Worm (Caenorhabditis elegans): ENCODE results near the gene T24A6.1.
"Not testable (repeated sequence)": the region's sequence is repeated elsewhere in the genome, so short reads cannot be mapped to it uniquely, and the experiment has no call there.

T24A6.1 gene

ce11 chrV:3552740-3553469, 5.9 kb upstream of the T24A6.1 start, which contains the start of gene T24A6.20:
Gene T24A6.20 (plus strand): TSS chrV:3553134.
- TF ChIP-seq elt-1 (tag; optimal IDR thresholded peaks at IDR 0.05) (no peak), nhr-67 (tag; optimal IDR thresholded peaks at IDR 0.05) (no peak), egl-27 (tag; optimal IDR thresholded peaks at IDR 0.05) (no peak), unc-39 (tag; optimal IDR thresholded peaks at IDR 0.05) (no peak), nhr-11 (tag; optimal IDR thresholded peaks at IDR 0.05) (no peak), hmg-11 (tag; optimal IDR thresholded peaks at IDR 0.05) (no peak), ztf-4 (tag; optimal IDR thresholded peaks at IDR 0.05) (no peak), zag-1 (tag; optimal IDR thresholded peaks at IDR 0.05) (no peak), elt-2 (tag; optimal IDR thresholded peaks at IDR 0.05) (peak; percentile 78), fos-1 (tag; optimal IDR thresholded peaks at IDR 0.05) (no peak), lin-39 (tag; optimal IDR thresholded peaks at IDR 0.05) (no peak), pqm-1 (tag; optimal IDR thresholded peaks at IDR 0.05) (peak; percentile 17)

ce11 chrV:3554869-3555268, 4.0 kb upstream of the T24A6.1 start, which contains the start of gene grl-29:
Gene grl-29 (minus strand): TSS chrV:3555236.
- TF ChIP-seq unc-62 (GFP tag; optimal IDR thresholded peaks at IDR 0.05) (no peak), ama-1 (optimal IDR thresholded peaks at IDR 0.05) (no peak), ceh-28 (tag; optimal IDR thresholded peaks at IDR 0.05) (no peak), lsy-12 (tag; optimal IDR thresholded peaks at IDR 0.05) (no peak), fkh-2 (tag; optimal IDR thresholded peaks at IDR 0.05) (no peak), jun-1 (tag; optimal IDR thresholded peaks at IDR 0.05) (no peak), nhr-43 (tag; optimal IDR thresholded peaks at IDR 0.05; ENCODE audit: poor library complexity, severe bottlenecking) (no peak), elt-2 (tag; optimal IDR thresholded peaks at IDR 0.05) (no peak), lin-39 (tag; optimal IDR thresholded peaks at IDR 0.05) (no peak), nhr-12 (tag; optimal IDR thresholded peaks at IDR 0.05) (no peak), fos-1 (tag; optimal IDR thresholded peaks at IDR 0.05) (no peak), hmg-11 (tag; optimal IDR thresholded peaks at IDR 0.05) (no peak), egl-27 (tag; optimal IDR thresholded peaks at IDR 0.05) (no peak), zag-1 (tag; optimal IDR thresholded peaks at IDR 0.05) (no peak), nfya-1 (tag; optimal IDR thresholded peaks at IDR 0.05; ENCODE audit: insufficient read depth) (no peak), ztf-4 (tag; optimal IDR thresholded peaks at IDR 0.05) (no peak), R02D3.7 (tag; optimal IDR thresholded peaks at IDR 0.05) (no peak), nhr-11 (tag; optimal IDR thresholded peaks at IDR 0.05) (no peak), lin-15B (tag; optimal IDR thresholded peaks at IDR 0.05) (no peak), ZK546.5 (tag; optimal IDR thresholded peaks at IDR 0.05) (no peak)

ce11 chrV:3555986-3556385, 2.9 kb upstream of the T24A6.1 start, which contains the start of gene grl-30:
Gene grl-30 (plus strand): TSS chrV:3556286.
- TF ChIP-seq lin-15B (tag; optimal IDR thresholded peaks at IDR 0.05): no peak
- no peak for TF ChIP-seq egl-27 (tag; optimal IDR thresholded peaks at IDR 0.05)

DNA sequence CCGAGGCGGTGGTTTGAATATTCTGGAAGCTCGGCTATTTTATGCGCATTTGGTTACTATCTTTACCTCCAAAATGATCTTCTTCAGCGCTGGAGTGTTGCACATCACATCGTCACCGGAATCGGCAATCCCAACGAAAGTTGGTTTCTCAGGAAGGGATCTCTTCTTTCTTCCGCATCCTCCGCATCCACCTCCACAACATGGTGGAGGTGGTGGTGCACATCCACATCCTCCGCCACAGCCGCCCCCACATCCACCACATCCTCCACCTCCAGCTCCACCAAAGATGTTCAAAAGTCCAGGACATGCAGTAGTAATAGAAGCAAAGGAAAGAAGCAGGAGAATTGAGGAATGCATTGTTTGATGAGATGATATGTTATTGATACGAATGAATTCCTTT, 1.4 kb upstream of the T24A6.1 start, which contains the start of gene grl-31:
TSS of gene grl-31 (minus strand) at position 357 of the 400 bp plus-strand sequence.
- no peak for TF ChIP-seq nhr-25 (tag; optimal IDR thresholded peaks at IDR 0.05)
- TF ChIP-seq elt-2 (tag; optimal IDR thresholded peaks at IDR 0.05): no peak
- TF ChIP-seq ceh-9 (tag; optimal IDR thresholded peaks at IDR 0.05): no peak
- no peak for TF ChIP-seq sea-2 (GFP tag; optimal IDR thresholded peaks at IDR 0.05)
- TF ChIP-seq daf-12 (tag; optimal IDR thresholded peaks at IDR 0.05): no peak
- no peak for TF ChIP-seq jun-1 (tag; optimal IDR thresholded peaks at IDR 0.05)
- TF ChIP-seq lin-15B (tag; optimal IDR thresholded peaks at IDR 0.05): no peak

ce11 chrV:3562824-3563223, 4.0 kb downstream of the T24A6.1 start, which contains the start of gene T24A6.16:
Gene T24A6.16 (minus strand): TSS chrV:3562924.
- TF ChIP-seq nhr-11, elt-1, lin-15B (tag; optimal IDR thresholded peaks at IDR 0.05): not testable (repeated sequence)

ce11 chrV:3564335-3564734, 5.5 kb downstream of the T24A6.1 start, which contains the start of gene T24A6.17:
Gene T24A6.17 (minus strand): TSS chrV:3564435.
- not testable (repeated sequence) for TF ChIP-seq daf-12 (tag; optimal IDR thresholded peaks at IDR 0.05); nhr-76 (tag; optimal IDR thresholded peaks at IDR 0.05); nfya-1 (tag; optimal IDR thresholded peaks at IDR 0.05; ENCODE audit: insufficient read depth)

Data from whole organism, L3 larva.